Fruit fly (Drosophila melanogaster) whole organism, embryonic: ENCODE results near the gene CG42554.

ENCODE experiments used
- CG1602 ChIP-seq: fragments of 200-800 bp; sonication (Bioruptor generic); optimal IDR thresholded peaks from 3 replicates; lab custom pipeline; 2016; ENCODE audit warnings: missing biosample characterization, missing genetic modification characterization
- CG1603 ChIP-seq: fragments of 200-800 bp; sonication (Bioruptor generic); optimal IDR thresholded peaks from 2 replicates; lab custom pipeline; 2019; ENCODE audit warnings: missing biosample characterization, mild to moderate bottlenecking, missing genetic modification characterization, moderate library complexity
- CG2129 ChIP-seq: fragments of 200-800 bp; sonication (Bioruptor generic); IDR thresholded peaks from 2 replicates; pipeline ENCODE4 v1.3.6; 2022; ENCODE audit warnings: missing biosample characterization, missing genetic modification characterization; ENCODE audit not compliant: partially characterized antibody
- CG4820 ChIP-seq: fragments of 200-800 bp; sonication (Bioruptor generic); optimal IDR thresholded peaks from 3 replicates; lab custom pipeline; 2016; ENCODE audit warnings: missing biosample characterization, missing genetic modification characterization
- Hsf ChIP-seq: fragments of 200-800 bp; sonication (Bioruptor generic); optimal IDR thresholded peaks from 3 replicates; lab custom pipeline; 2016; ENCODE audit warnings: missing biosample characterization, missing genetic modification characterization
- dati ChIP-seq: fragments of 200-800 bp; sonication (Bioruptor generic); IDR thresholded peaks from 2 replicates; pipeline ENCODE4 v1.3.6; 2022; ENCODE audit warnings: missing biosample characterization, missing genetic modification characterization
- nom ChIP-seq: fragments of 200-800 bp; sonication (Bioruptor generic); optimal IDR thresholded peaks from 2 replicates; lab custom pipeline; 2017; ENCODE audit warnings: missing biosample characterization, missing genetic modification characterization, mild to moderate bottlenecking, moderate library complexity, missing genetic modification reagents
- sqz ChIP-seq: fragments of 200-800 bp; sonication (Bioruptor generic); optimal IDR thresholded peaks from 3 replicates; lab custom pipeline; 2018; ENCODE audit warnings: missing biosample characterization, mild to moderate bottlenecking, missing genetic modification characterization

- TF ChIP-seq sqz (no peak), nom (peak; percentile 59), dati (GFP tag; lab: Robert Waterston, UW) (peak; percentile 71), CG1603 (tag; lab: Kevin White, UChicago) (peak; percentile 80), CG2129 (no peak), CG4820 (GFP tag; lab: Kevin White, UChicago) (peak; percentile 59), CG1602 (GFP tag; lab: Kevin White, UChicago) (peak; percentile 52), Hsf (GFP tag; lab: Kevin White, UChicago) (peak; percentile 76)
Measured at dm6 chr3L:857063-858015, 21.9 kb downstream of the CG42554 start, which contains the start of gene dpr20.
